Fruit fly (Drosophila melanogaster): ENCODE measurements around the gene CapaR.

The CapaR gene

DNA sequence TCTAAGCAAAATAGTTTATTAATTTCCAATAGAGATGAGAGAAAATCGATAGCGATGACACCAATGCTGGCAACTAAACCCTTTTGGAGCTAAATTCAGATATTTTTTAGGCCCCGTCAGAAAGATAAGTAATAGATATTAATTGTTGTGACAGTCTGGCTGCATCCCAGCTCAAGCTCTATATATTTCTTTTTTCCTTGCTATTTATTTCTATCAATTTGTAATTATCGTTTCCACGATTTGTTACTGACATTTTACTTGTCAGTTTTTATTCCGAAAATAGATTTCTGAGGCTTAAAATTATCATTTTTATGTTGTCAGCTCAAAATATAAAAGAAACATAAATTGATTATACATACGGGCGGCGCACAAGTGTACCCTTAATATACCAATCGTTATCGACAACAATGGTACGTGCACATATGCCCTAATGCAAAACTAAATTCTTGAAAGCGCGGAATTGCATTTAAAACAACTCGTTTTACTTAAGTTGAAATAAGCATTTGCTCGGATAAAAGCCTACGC lies 6.9 kb upstream of the CapaR start, which contains the start of the genes CRIF and SMC5 (continued):
- TF ChIP-seq Ssrp (tag; optimal IDR thresholded peaks at IDR 0.05) (peak; percentile 73), toy (GFP tag; IDR thresholded peaks at IDR 0.05) (no peak), CG4282 (GFP tag; optimal IDR thresholded peaks at IDR 0.05) (no peak), ATbp (GFP tag; optimal IDR thresholded peaks at IDR 0.05) (no peak), row (GFP tag; IDR thresholded peaks at IDR 0.05) (peak; percentile 94), lola (GFP tag; optimal IDR thresholded peaks at IDR 0.05) (peak in 1 of 3 experiments; percentile 72), CG4854 (GFP tag; optimal IDR thresholded peaks at IDR 0.05) (peak; percentile 34), E2f1 (GFP tag; IDR thresholded peaks at IDR 0.05) (peak; percentile 44; the same call in 1 of the 2 replicates), abd-A (tag; optimal IDR thresholded peaks at IDR 0.05) (no peak), stwl (tag; optimal IDR thresholded peaks at IDR 0.05) (no peak), Nf-YB (GFP tag; optimal IDR thresholded peaks at IDR 0.05) (peak; percentile 24), zfh1 (GFP tag; IDR thresholded peaks at IDR 0.05) (peak; percentile 52; the same call in 1 of the 3 replicates), Meics (GFP tag; optimal IDR thresholded peaks at IDR 0.05) (no peak), CG11504 (tag; optimal IDR thresholded peaks at IDR 0.05) (no peak), CG12155 (GFP tag; optimal IDR thresholded peaks at IDR 0.05) (peak; percentile 70), Nf-YC (tag; optimal IDR thresholded peaks at IDR 0.05) (peak; percentile 70), CG1647 (GFP tag; optimal IDR thresholded peaks at IDR 0.05) (peak; percentile 56), Hr3 (GFP tag; optimal IDR thresholded peaks at IDR 0.05) (peak; percentile 67), Adf1 (GFP tag; IDR thresholded peaks at IDR 0.05) (no peak), ftz-f1 (GFP tag; optimal IDR thresholded peaks at IDR 0.05) (no peak), CG13287 (GFP tag; IDR thresholded peaks at IDR 0.05; ENCODE audit: partially characterized antibody) (no peak; the same call in 1 of the 2 replicates), CG17385 (GFP tag; optimal IDR thresholded peaks at IDR 0.05) (no peak), Atf6 (GFP tag; IDR thresholded peaks at IDR 0.05) (peak; percentile 20; the same call in 1 of the 2 replicates), CG8359 (GFP tag; optimal IDR thresholded peaks at IDR 0.05; ENCODE audit: borderline replicate concordance) (no peak), Drgx (GFP tag; IDR thresholded peaks at IDR 0.05) (no peak), tin (GFP tag; optimal IDR thresholded peaks at IDR 0.05) (peak; percentile 56), dm (GFP tag; optimal IDR thresholded peaks at IDR 0.05) (peak; percentile 33), nerfin-2 (GFP tag; IDR thresholded peaks at IDR 0.05; ENCODE audit: partially characterized antibody) (no peak), pita (GFP tag; optimal IDR thresholded peaks at IDR 0.05) (no peak), Hand (GFP tag; optimal IDR thresholded peaks at IDR 0.05) (no peak), chm (GFP tag; IDR thresholded peaks at IDR 0.05) (peak; percentile 49; the same call in 1 of the 2 replicates), CG7556 (GFP tag; optimal IDR thresholded peaks at IDR 0.05) (no peak), CG6683 (GFP tag; optimal IDR thresholded peaks at IDR 0.05) (no peak), CG6254 (GFP tag; optimal IDR thresholded peaks at IDR 0.05) (no peak), CG9932 (GFP tag; IDR thresholded peaks at IDR 0.05) (peak; percentile 82), E2f2 (GFP tag; IDR thresholded peaks at IDR 0.05) (peak; percentile 61), Sox102F (GFP tag; optimal IDR thresholded peaks at IDR 0.05) (no peak), p53 (GFP tag; optimal IDR thresholded peaks at IDR 0.05) (peak; percentile 48), CG2875 (GFP tag; optimal IDR thresholded peaks at IDR 0.05) (no peak), org-1 (GFP tag; optimal IDR thresholded peaks at IDR 0.05) (no peak), D19B (GFP tag; optimal IDR thresholded peaks at IDR 0.05) (peak; percentile 31), CG10565 (GFP tag; optimal IDR thresholded peaks at IDR 0.05) (no peak), CG12219 (GFP tag; optimal IDR thresholded peaks at IDR 0.05) (no peak), NC2α (GFP tag; optimal IDR thresholded peaks at IDR 0.05) (no peak), Dll (GFP tag; IDR thresholded peaks at IDR 0.05; ENCODE audit: partially characterized antibody) (0 out of 4 replicates have a peak, but pooled peaks have one; percentile 51), mam (GFP tag; optimal IDR thresholded peaks at IDR 0.05) (peak; percentile 82), CG7745 (tag; optimal IDR thresholded peaks at IDR 0.05) (no peak), CG13123 (GFP tag; optimal IDR thresholded peaks at IDR 0.05) (no peak), CG11560 (tag; IDR thresholded peaks at IDR 0.05) (peak; percentile 27; the same call in 1 of the 3 replicates), grau (tag; optimal IDR thresholded peaks at IDR 0.05) (peak; percentile 78)

Measured in whole organism, embryonic.